Worm (Caenorhabditis elegans) whole organism, young adult: Measurements from ENCODE around the gene mip-1.

Experiments used
- B0019.2 ChIP-seq: fragments of 200-800 bp; sonication (Bioruptor generic); conservative IDR thresholded peaks from 2 replicates; pipeline ENCODE4 v1.3.6; 2022; ENCODE audit warnings: missing genetic modification reagents, missing genetic modification characterization, missing compliant biosample characterization
- B0261.1 ChIP-seq: sonication (generic microtip); optimal IDR thresholded peaks from 2 replicates; lab custom pipeline; 2016; ENCODE audit warnings: mild to moderate bottlenecking, missing genetic modification characterization, moderate library complexity, missing compliant biosample characterization
- B0336.3 ChIP-seq: fragments of 200-800 bp; sonication (Bioruptor generic); IDR thresholded peaks from 2 replicates; pipeline ENCODE4 v1.3.6; 2022; ENCODE audit warnings: missing genetic modification characterization, missing compliant biosample characterization
- F49E8.2 ChIP-seq: sonication (generic microtip); optimal IDR thresholded peaks from 3 replicates; lab custom pipeline; 2017; ENCODE audit warnings: missing genetic modification characterization, mild to moderate bottlenecking, missing compliant biosample characterization, antibody characterized with exemption, moderate library complexity; ENCODE audit not compliant: insufficient read depth
- ceh-40 ChIP-seq: fragments of 200-800 bp; sonication (Bioruptor generic); IDR thresholded peaks from 2 replicates; pipeline ENCODE4 v1.3.6; 2022; ENCODE audit warnings: missing genetic modification characterization, missing compliant biosample characterization
- egl-18 ChIP-seq: fragments of 200-800 bp; sonication (Bioruptor generic); IDR thresholded peaks from 2 replicates; pipeline ENCODE4 v1.3.6; 2022; ENCODE audit warnings: missing genetic modification reagents, missing genetic modification characterization, missing compliant biosample characterization
- him-1 ChIP-seq: sonication (generic microtip); optimal IDR thresholded peaks from 2 replicates; lab custom pipeline; 2016; ENCODE audit warnings: missing genotype, missing genetic modification reagents, missing genetic modification characterization, missing compliant biosample characterization
- mel-28 ChIP-seq: sonication (generic microtip); optimal IDR thresholded peaks from 2 replicates; lab custom pipeline; 2016; ENCODE audit warnings: borderline replicate concordance, mild to moderate bottlenecking, missing genetic modification characterization, missing compliant biosample characterization
- nfya-2 ChIP-seq: fragments of 200-800 bp; sonication (Bioruptor generic); IDR thresholded peaks from 2 replicates; pipeline ENCODE4 v1.3.6; 2022; ENCODE audit warnings: missing genetic modification reagents, missing genetic modification characterization, missing compliant biosample characterization
- snpc-4 ChIP-seq, 5 experiments: fragments of 150-350 bp in 1 of 5; sonication (generic microtip) in 4 of 5; optimal IDR thresholded peaks; 2 replicates each; lab custom pipeline; 2014 to 2018; ENCODE audit warnings: missing genetic modification characterization in 5 of 5, missing biosample characterization in 3 of 5, antibody characterized with exemption in 2 of 5, mild to moderate bottlenecking in 2 of 5, missing compliant biosample characterization in 2 of 5, missing genotype in 2 of 5, moderate library complexity in 2 of 5, missing genetic modification reagents in 1 of 5
- ztf-6 ChIP-seq: fragments of 200-800 bp; sonication (Bioruptor generic); IDR thresholded peaks from 2 replicates; pipeline ENCODE4 v1.3.6; 2022; ENCODE audit warnings: missing genetic modification reagents, missing genetic modification characterization, missing compliant biosample characterization

DNA sequence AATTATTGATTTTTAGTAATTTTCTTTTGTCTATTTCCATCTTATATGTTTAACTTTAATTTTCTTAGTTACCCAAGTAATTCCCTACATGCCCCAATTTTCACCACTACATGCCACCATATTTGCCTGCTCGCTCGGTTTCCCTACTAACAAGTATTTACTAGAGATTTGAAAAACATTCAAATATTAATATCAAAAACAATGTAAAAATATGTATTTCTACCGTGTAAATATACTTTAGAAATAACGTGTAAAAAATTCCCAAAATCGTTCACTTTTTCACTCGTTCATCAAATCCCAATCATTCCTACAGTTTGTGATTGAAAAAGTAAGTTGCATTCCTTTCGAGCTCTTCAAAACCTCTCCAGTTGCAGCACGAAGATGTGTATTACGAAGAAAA, 33.7 kb downstream of the mip-1 start, which contains the start of gene F26A1.3:
- no peak for TF ChIP-seq egl-18 (GFP tag; lab: Robert Waterston, UW)
- TF ChIP-seq B0336.3 = no peak
- TF ChIP-seq ztf-6 = no peak
- TF ChIP-seq B0019.2 (GFP tag; lab: Robert Waterston, UW) = no peak
- no peak for TF ChIP-seq snpc-4 (GFP tag; optimal IDR thresholded peaks at IDR 0.05; lab: Kevin White, UChicago)
- no peak for TF ChIP-seq snpc-4 (tag; optimal IDR thresholded peaks at IDR 0.05; lab: Kevin White, UChicago)
- TF ChIP-seq B0261.1 (tag; lab: Kevin White, UChicago) = no peak
- no peak for TF ChIP-seq ceh-40
- TF ChIP-seq F49E8.2 (tag; lab: Kevin White, UChicago) = no peak
- no peak for TF ChIP-seq mel-28 (tag; lab: Kevin White, UChicago)
- no peak for TF ChIP-seq nfya-2
- no peak for TF ChIP-seq him-1 (tag; lab: Kevin White, UChicago)
